Fruit fly (Drosophila melanogaster) whole organism, prepupa: ENCODE data around the gene beag.

Experiments
- CG11294 ChIP-seq: fragments of 200-800 bp; sonication (Bioruptor generic); IDR thresholded peaks from 2 replicates; pipeline ENCODE4 v1.3.6; 2022; ENCODE audit warnings: missing biosample characterization, missing genetic modification characterization
- CG16779 ChIP-seq: fragments of 200-800 bp; sonication (Bioruptor generic); optimal IDR thresholded peaks from 3 replicates; lab custom pipeline; 2017; ENCODE audit warnings: missing biosample characterization, mild to moderate bottlenecking, missing genetic modification characterization
- CG31627 ChIP-seq: fragments of 200-800 bp; sonication (Bioruptor generic); optimal IDR thresholded peaks from 3 replicates; lab custom pipeline; 2016; ENCODE audit warnings: missing biosample characterization, missing genetic modification characterization
- Eip93F ChIP-seq: fragments of 200-800 bp; sonication (Bioruptor generic); optimal IDR thresholded peaks from 2 replicates; lab custom pipeline; 2016; ENCODE audit warnings: missing biosample characterization, mild to moderate bottlenecking, missing genetic modification characterization
- Ets96B ChIP-seq: fragments of 200-800 bp; optimal IDR thresholded peaks from 2 replicates; lab custom pipeline; 2019; ENCODE audit warnings: missing biosample characterization, mild to moderate bottlenecking, missing genetic modification characterization, moderate library complexity
- Sox102F ChIP-seq: fragments of 200-800 bp; sonication (Bioruptor generic); optimal IDR thresholded peaks from 2 replicates; lab custom pipeline; 2016; ENCODE audit warnings: missing biosample characterization, mild to moderate bottlenecking, missing genetic modification characterization
- eg ChIP-seq: fragments of 200-800 bp; sonication (Bioruptor generic); IDR thresholded peaks from 3 replicates; pipeline ENCODE4 v1.3.6; 2022; ENCODE audit warnings: missing biosample characterization, missing genetic modification characterization
- esn ChIP-seq: fragments of 200-800 bp; sonication (Bioruptor generic); optimal IDR thresholded peaks from 2 replicates; lab custom pipeline; 2016; ENCODE audit warnings: missing biosample characterization, mild to moderate bottlenecking, missing genetic modification characterization, moderate library complexity
- salr ChIP-seq, 2 experiments: fragments of 200-800 bp; sonication (Bioruptor generic); optimal IDR thresholded peaks; 3 replicates each; lab custom pipeline; 2016 to 2018; ENCODE audit warnings: missing biosample characterization in 2 of 2, missing genetic modification characterization in 2 of 2, mild to moderate bottlenecking in 1 of 2
- ss ChIP-seq, 2 experiments: fragments of 200-800 bp; sonication (Bioruptor generic); optimal IDR thresholded peaks; 2 replicates in 1 of 2; 3 replicates in 1 of 2; lab custom pipeline; 2017 to 2018; ENCODE audit warnings: mild to moderate bottlenecking in 2 of 2, missing biosample characterization in 2 of 2, missing genetic modification characterization in 2 of 2, moderate library complexity in 1 of 2

dm6 chr3R:9035252-9035651, 29.6 kb downstream of the beag start:
- TF ChIP-seq Eip93F (GFP tag; lab: Kevin White, UChicago) (no peak), eg (GFP tag; lab: Robert Waterston, UW) (no peak), CG31627 (GFP tag; lab: Kevin White, UChicago) (peak; percentile 3), Ets96B (no peak), salr (GFP tag; optimal IDR thresholded peaks at IDR 0.05; lab: Kevin White, UChicago) (no peak), CG11294 (no peak), Sox102F (no peak), ss (GFP tag; optimal IDR thresholded peaks at IDR 0.05; lab: Kevin White, UChicago) (no peak), CG16779 (tag; lab: Kevin White, UChicago) (no peak), esn (GFP tag; lab: Kevin White, UChicago) (peak; percentile 38)
